Worm (Caenorhabditis elegans) whole organism, L1 larva: ENCODE measurements around the gene nex-4.
A peak's percentile ranks its signal among the peaks of the same experiment; 100 is the strongest.

Source experiments
- C04F5.9 ChIP-seq: sonication (generic microtip); optimal IDR thresholded peaks from 2 replicates; lab custom pipeline; 2016; ENCODE audit warnings: missing genetic modification characterization, missing compliant biosample characterization
- C16A3.4 ChIP-seq: fragments of 150-350 bp; optimal IDR thresholded peaks from 2 replicates; lab custom pipeline; 2014; ENCODE audit warnings: missing biosample characterization, missing genetic modification characterization
- alr-1 ChIP-seq: fragments of 200-800 bp; sonication (Bioruptor generic); optimal IDR thresholded peaks from 2 replicates; lab custom pipeline; 2018; ENCODE audit warnings: borderline replicate concordance, mild to moderate bottlenecking, missing genetic modification characterization, missing compliant biosample characterization
- aly-2 ChIP-seq: fragments of 150-350 bp; optimal IDR thresholded peaks from 2 replicates; lab custom pipeline; 2014; ENCODE audit warnings: missing biosample characterization, missing genetic modification characterization
- ama-1 ChIP-seq: fragments of 150-350 bp; optimal IDR thresholded peaks from 2 replicates; lab custom pipeline; 2014
- ceh-63 ChIP-seq: fragments of 200-800 bp; sonication (Bioruptor generic); optimal IDR thresholded peaks from 2 replicates; lab custom pipeline; 2018; ENCODE audit warnings: mild to moderate bottlenecking, missing genetic modification characterization, missing compliant biosample characterization
- ceh-8 ChIP-seq: fragments of 200-800 bp; sonication (Bioruptor generic); optimal IDR thresholded peaks from 2 replicates; lab custom pipeline; 2018; ENCODE audit warnings: mild to moderate bottlenecking, missing genetic modification characterization, moderate library complexity, missing compliant biosample characterization
- ceh-82 ChIP-seq, 3 experiments: fragments of 150-350 bp in 1 of 3; sonication (generic microtip) in 2 of 3; optimal IDR thresholded peaks; 2 replicates each; lab custom pipeline; 2014 to 2017; ENCODE audit warnings: missing biosample characterization in 3 of 3, missing genetic modification characterization in 3 of 3
- ces-1 ChIP-seq: fragments of 150-350 bp; optimal IDR thresholded peaks from 2 replicates; lab custom pipeline; 2014; ENCODE audit warnings: missing biosample characterization, missing genetic modification reagents, missing genetic modification characterization
- dpl-1 ChIP-seq, 3 experiments: fragments of 150-350 bp in 2 of 3; sonication (generic microtip) in 1 of 3; optimal IDR thresholded peaks; 2 replicates each; lab custom pipeline; 2014 to 2017; ENCODE audit warnings: missing biosample characterization in 3 of 3, missing genetic modification characterization in 3 of 3, missing genetic modification reagents in 3 of 3
- dsc-1 ChIP-seq: sonication (generic microtip); optimal IDR thresholded peaks from 2 replicates; lab custom pipeline; 2016; ENCODE audit warnings: mild to moderate bottlenecking, missing genetic modification characterization, missing compliant biosample characterization
- efl-1 ChIP-seq, 4 experiments: fragments of 150-350 bp; optimal IDR thresholded peaks in 3 of 4; peaks in 1 of 4; 1 replicate in 1 of 4; 2 replicates in 3 of 4; lab custom pipeline; 2014; ENCODE audit warnings: missing biosample characterization in 2 of 4, missing genetic modification characterization in 2 of 4, missing genetic modification reagents in 2 of 4
- egl-13 ChIP-seq: sonication (generic microtip); optimal IDR thresholded peaks from 2 replicates; lab custom pipeline; 2016; ENCODE audit warnings: missing genotype, missing genetic modification reagents, missing genetic modification characterization, missing compliant biosample characterization
- egl-27 ChIP-seq, 2 experiments: fragments of 150-350 bp in 1 of 2; sonication (generic microtip); optimal IDR thresholded peaks; 3 replicates each; lab custom pipeline; 2017 to 2018; ENCODE audit warnings: missing biosample characterization in 2 of 2, missing genetic modification characterization in 2 of 2, missing genetic modification reagents in 2 of 2
- elt-2 ChIP-seq: sonication (generic microtip); optimal IDR thresholded peaks from 2 replicates; lab custom pipeline; 2016; ENCODE audit warnings: missing genetic modification characterization, mild to moderate bottlenecking, inconsistent platforms, missing compliant biosample characterization, missing genetic modification reagents
- ets-5 ChIP-seq: fragments of 200-800 bp; sonication (Bioruptor generic); IDR thresholded peaks from 2 replicates; pipeline ENCODE4 v1.3.6; 2022; ENCODE audit warnings: missing genetic modification characterization, missing compliant biosample characterization
- fkh-10 ChIP-seq: sonication (generic microtip); optimal IDR thresholded peaks from 2 replicates; lab custom pipeline; 2017; ENCODE audit warnings: missing biosample characterization, missing genetic modification reagents, missing genetic modification characterization
- fkh-4 ChIP-seq: sonication (generic microtip); optimal IDR thresholded peaks from 2 replicates; lab custom pipeline; 2016; ENCODE audit warnings: missing compliant biosample characterization, missing genetic modification characterization, borderline replicate concordance
- fkh-8 ChIP-seq: sonication (generic microtip); optimal IDR thresholded peaks from 2 replicates; lab custom pipeline; 2016; ENCODE audit warnings: mild to moderate bottlenecking, missing genetic modification characterization, missing compliant biosample characterization
- fos-1 ChIP-seq: fragments of 150-350 bp; optimal IDR thresholded peaks from 2 replicates; lab custom pipeline; 2014; ENCODE audit warnings: missing biosample characterization, missing genetic modification characterization
- isw-1 ChIP-seq: fragments of 200-800 bp; sonication (Bioruptor generic); IDR thresholded peaks from 2 replicates; pipeline ENCODE4 v1.3.6; 2022; ENCODE audit warnings: missing genetic modification characterization, missing compliant biosample characterization
- jun-1 ChIP-seq: fragments of 150-350 bp; optimal IDR thresholded peaks from 2 replicates; lab custom pipeline; 2014; ENCODE audit warnings: missing biosample characterization, missing genetic modification reagents, missing genetic modification characterization
- lin-35 ChIP-seq, 2 experiments: fragments of 150-350 bp; optimal IDR thresholded peaks; 2 replicates each; lab custom pipeline; 2014; ENCODE audit warnings: missing biosample characterization in 2 of 2, missing genetic modification characterization in 2 of 2, missing genetic modification reagents in 2 of 2
- lin-39 ChIP-seq: fragments of 150-350 bp; optimal IDR thresholded peaks from 2 replicates; lab custom pipeline; 2014; ENCODE audit warnings: missing biosample characterization, missing genetic modification reagents, missing genetic modification characterization
- lsy-2 ChIP-seq, 2 experiments: fragments of 150-350 bp; optimal IDR thresholded peaks; 2 replicates each; lab custom pipeline; 2014; ENCODE audit warnings: missing biosample characterization in 2 of 2, missing genetic modification characterization in 2 of 2
- mef-2 ChIP-seq: fragments of 150-350 bp; optimal IDR thresholded peaks from 2 replicates; lab custom pipeline; 2014; ENCODE audit warnings: missing biosample characterization, missing genetic modification characterization
- nhr-11 ChIP-seq: fragments of 150-350 bp; optimal IDR thresholded peaks from 2 replicates; lab custom pipeline; 2014; ENCODE audit warnings: missing biosample characterization, missing genetic modification characterization
- nhr-20 ChIP-seq: sonication (generic microtip); optimal IDR thresholded peaks from 2 replicates; lab custom pipeline; 2016; ENCODE audit warnings: mild to moderate bottlenecking, missing genetic modification characterization, missing compliant biosample characterization
- nhr-47 ChIP-seq: sonication (generic microtip); optimal IDR thresholded peaks from 2 replicates; lab custom pipeline; 2016; ENCODE audit warnings: mild to moderate bottlenecking, missing genetic modification characterization, moderate library complexity, missing compliant biosample characterization
- nhr-77 ChIP-seq: fragments of 150-350 bp; optimal IDR thresholded peaks from 2 replicates; lab custom pipeline; 2014; ENCODE audit warnings: missing biosample characterization, missing genetic modification characterization
- nhr-84 ChIP-seq: sonication (generic microtip); optimal IDR thresholded peaks from 2 replicates; lab custom pipeline; 2017; ENCODE audit warnings: missing biosample characterization, missing genetic modification characterization
- nhr-85 ChIP-seq: sonication (generic microtip); peaks from one replicate; lab custom pipeline; 2016; ENCODE audit warnings: missing genetic modification characterization, inconsistent platforms, missing compliant biosample characterization
- nhr-90 ChIP-seq: sonication (generic microtip); optimal IDR thresholded peaks from 2 replicates; lab custom pipeline; 2016; ENCODE audit warnings: mild to moderate bottlenecking, missing genetic modification characterization, missing compliant biosample characterization; ENCODE audit not compliant: poor library complexity
- pax-3 ChIP-seq: fragments of 200-800 bp; sonication (Bioruptor generic); optimal IDR thresholded peaks from 2 replicates; lab custom pipeline; 2018; ENCODE audit warnings: mild to moderate bottlenecking, missing genetic modification characterization, moderate library complexity, missing compliant biosample characterization
- pqm-1 ChIP-seq: sonication (generic microtip); optimal IDR thresholded peaks from 3 replicates; lab custom pipeline; 2017; ENCODE audit warnings: missing biosample characterization, missing genetic modification characterization
- rnt-1 ChIP-seq: sonication (generic microtip); optimal IDR thresholded peaks from 2 replicates; lab custom pipeline; 2016; ENCODE audit warnings: mild to moderate bottlenecking, missing genetic modification characterization, moderate library complexity, missing compliant biosample characterization
- skn-1 ChIP-seq: fragments of 150-350 bp; optimal IDR thresholded peaks from 2 replicates; lab custom pipeline; 2014; ENCODE audit warnings: missing biosample characterization, missing genetic modification characterization
- snu-23 ChIP-seq: sonication (generic microtip); optimal IDR thresholded peaks from 2 replicates; lab custom pipeline; 2016; ENCODE audit warnings: missing genetic modification characterization, missing compliant biosample characterization
- sptf-1 ChIP-seq: fragments of 150-350 bp; optimal IDR thresholded peaks from 2 replicates; lab custom pipeline; 2014; ENCODE audit warnings: missing biosample characterization, missing genetic modification characterization
- tbx-2 ChIP-seq: sonication (generic microtip); optimal IDR thresholded peaks from 2 replicates; lab custom pipeline; 2016; ENCODE audit warnings: missing genetic modification characterization, missing compliant biosample characterization
- tlp-1 ChIP-seq: fragments of 150-350 bp; optimal IDR thresholded peaks from 2 replicates; lab custom pipeline; 2014; ENCODE audit warnings: missing biosample characterization, missing genetic modification characterization
- unc-130 ChIP-seq: fragments of 150-350 bp; optimal IDR thresholded peaks from 2 replicates; lab custom pipeline; 2017; ENCODE audit warnings: missing biosample characterization, missing genetic modification characterization, inconsistent platforms
- unc-62 ChIP-seq: fragments of 150-350 bp; optimal IDR thresholded peaks from 2 replicates; lab custom pipeline; 2014; ENCODE audit warnings: missing biosample characterization, missing genetic modification reagents, missing genetic modification characterization
- unc-86 ChIP-seq: sonication (generic microtip); optimal IDR thresholded peaks from 2 replicates; lab custom pipeline; 2016; ENCODE audit warnings: missing genetic modification characterization, missing compliant biosample characterization
- zag-1 ChIP-seq: fragments of 150-350 bp; optimal IDR thresholded peaks from 2 replicates; lab custom pipeline; 2014; ENCODE audit warnings: missing biosample characterization, missing genetic modification characterization

The nex-4 gene

DNA sequence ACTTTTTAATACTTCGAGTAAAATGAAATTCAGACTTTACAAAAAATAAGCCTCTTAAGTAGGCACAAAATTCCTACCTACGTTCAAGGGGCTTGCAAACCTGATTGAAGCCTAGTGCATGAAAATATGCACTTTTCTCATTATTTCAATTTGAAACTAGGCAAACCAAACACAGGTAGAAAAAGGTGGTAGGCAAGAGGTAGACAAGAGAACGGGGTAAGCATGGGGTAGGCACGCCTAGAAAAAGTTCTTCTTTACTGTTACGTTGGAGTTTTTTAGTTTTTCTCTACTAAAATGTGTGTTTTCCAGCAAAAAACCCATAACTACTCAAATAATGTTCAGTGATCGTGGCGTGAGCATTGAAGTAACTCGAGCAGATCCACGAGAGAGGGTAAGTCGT lies at the start of gene nex-4:
nex-4 (plus strand) TSS at position 301 of the 400 bp plus-strand sequence.
- TF ChIP-seq pqm-1 (tag; lab: Kevin White, UChicago) (no peak), nhr-77 (tag; lab: Kevin White, UChicago) (no peak), dpl-1 (GFP tag; optimal IDR thresholded peaks at IDR 0.05; lab: Kevin White, UChicago) (no peak), egl-27 (tag; optimal IDR thresholded peaks at IDR 0.05; lab: Kevin White, UChicago) (no peak), fkh-10 (GFP tag; lab: Kevin White, UChicago) (no peak), pax-3 (tag; lab: Kevin White, UChicago) (no peak), skn-1 (no peak), tlp-1 (tag; lab: Kevin White, UChicago) (no peak), egl-13 (no peak), ama-1 (lab: Kevin White, UChicago) (no peak), ces-1 (GFP tag; lab: Kevin White, UChicago) (no peak), rnt-1 (tag; lab: Kevin White, UChicago) (no peak), jun-1 (tag; lab: Kevin White, UChicago) (no peak), nhr-85 (tag; lab: Kevin White, UChicago) (no peak)

DNA sequence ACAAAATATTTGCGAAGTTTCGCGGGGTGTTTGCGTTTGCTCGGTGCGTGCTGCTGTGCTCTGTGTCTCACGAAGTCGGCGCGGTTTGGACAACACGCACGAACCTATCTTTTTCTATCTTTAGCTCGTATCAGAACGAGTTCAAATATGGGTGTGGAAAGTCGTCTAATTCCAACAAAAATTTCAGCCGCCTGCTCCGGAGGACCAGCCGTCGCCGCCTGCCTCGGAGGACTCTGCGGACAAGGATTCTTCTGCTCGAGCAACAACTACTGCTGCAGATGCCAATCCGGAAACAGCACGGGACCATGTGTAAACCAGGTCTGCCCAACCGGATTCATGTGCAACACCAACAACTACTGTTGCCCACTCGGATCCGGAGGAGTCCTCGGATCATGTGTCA lies 49.3 kb upstream of the nex-4 start:
- TF ChIP-seq efl-1 (optimal IDR thresholded peaks at IDR 0.05; lab: Kevin White, UChicago) (no peak), efl-1 (GFP tag; optimal IDR thresholded peaks at IDR 0.05 in 1 of 2; lab: Kevin White, UChicago) (peak in 1 of 2 experiments; percentile 87), alr-1 (tag; lab: Kevin White, UChicago) (no peak), lsy-2 (tag; optimal IDR thresholded peaks at IDR 0.05; lab: Kevin White, UChicago) (no peak), lin-35 (GFP tag; optimal IDR thresholded peaks at IDR 0.05; lab: Kevin White, UChicago) (no peak), nhr-84 (tag; lab: Kevin White, UChicago) (no peak)

DNA sequence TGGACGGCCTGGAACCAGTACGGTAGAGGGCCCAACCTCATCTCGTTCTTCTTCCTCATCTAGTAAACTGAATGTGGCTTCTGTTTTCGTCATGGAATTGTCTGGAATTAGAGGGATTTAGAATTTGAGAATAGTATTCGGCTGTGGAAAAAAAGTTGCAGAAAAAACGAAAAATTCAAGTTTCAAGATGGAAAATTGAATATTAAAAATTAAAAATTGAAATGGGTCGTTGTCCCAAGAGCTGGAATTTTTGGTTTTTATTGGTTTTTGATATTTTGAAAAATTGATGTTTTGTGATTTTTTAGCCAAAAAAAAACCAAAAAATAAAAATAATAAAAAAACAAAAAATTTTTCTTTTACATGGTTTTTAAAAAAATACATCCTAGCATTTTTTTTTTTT lies 45.4 kb upstream of the nex-4 start, which contains the start of gene R02F11.3:
R02F11.3 (minus strand) TSS at position 101 of the 400 bp plus-strand sequence.
- TF ChIP-seq efl-1 (optimal IDR thresholded peaks at IDR 0.05; lab: Kevin White, UChicago), result no peak
- peak in 1 of 2 experiments; percentile 23 for TF ChIP-seq efl-1 (GFP tag; optimal IDR thresholded peaks at IDR 0.05 in 1 of 2; lab: Kevin White, UChicago)
- no peak for TF ChIP-seq unc-62 (GFP tag; lab: Kevin White, UChicago)

DNA sequence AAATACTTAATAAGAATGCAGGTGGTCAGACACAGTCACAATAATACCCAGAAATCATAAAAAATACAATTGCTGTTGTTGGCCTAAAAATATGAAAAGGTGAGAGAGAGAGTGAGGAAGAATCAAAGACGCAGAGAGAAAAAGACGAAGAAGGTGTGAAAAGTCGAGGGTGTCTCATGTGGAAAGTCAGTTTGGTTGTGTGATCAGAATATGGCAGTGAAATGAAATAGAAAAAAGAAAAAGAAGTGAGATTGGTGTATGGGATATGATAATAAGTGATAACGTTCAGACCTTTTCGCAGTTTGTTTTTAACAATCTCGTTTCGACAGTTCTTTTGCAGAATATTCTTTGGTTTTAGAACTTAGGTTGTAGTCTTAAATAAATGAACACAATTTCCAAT lies 44.4 kb upstream of the nex-4 start:
- peak; percentile 77 for TF ChIP-seq nhr-85 (tag; lab: Kevin White, UChicago)
- TF ChIP-seq aly-2 (tag; lab: Kevin White, UChicago), result no peak
- TF ChIP-seq mef-2 (tag; lab: Kevin White, UChicago), result no peak
- TF ChIP-seq lin-35 (GFP tag; optimal IDR thresholded peaks at IDR 0.05; lab: Kevin White, UChicago), result peak in 1 of 2 experiments; percentile 6
- TF ChIP-seq nhr-11, result no peak
- TF ChIP-seq egl-27 (tag; optimal IDR thresholded peaks at IDR 0.05; lab: Kevin White, UChicago), result no peak
- no peak for TF ChIP-seq unc-130 (tag; lab: Kevin White, UChicago)
- no peak for TF ChIP-seq zag-1
- TF ChIP-seq ces-1 (GFP tag; lab: Kevin White, UChicago), result no peak
- no peak for TF ChIP-seq lin-39
- TF ChIP-seq dsc-1, result no peak
- TF ChIP-seq ceh-8, result no peak
- TF ChIP-seq egl-13, result no peak
- no peak for TF ChIP-seq sptf-1 (tag; lab: Kevin White, UChicago)
- no peak for TF ChIP-seq lsy-2 (tag; optimal IDR thresholded peaks at IDR 0.05; lab: Kevin White, UChicago)
- TF ChIP-seq tbx-2 (tag; lab: Kevin White, UChicago), result no peak
- peak; percentile 29 for TF ChIP-seq fkh-8 (tag; lab: Kevin White, UChicago)
- no peak for TF ChIP-seq C16A3.4 (tag; lab: Kevin White, UChicago)
- TF ChIP-seq dpl-1 (GFP tag; optimal IDR thresholded peaks at IDR 0.05; lab: Kevin White, UChicago), result no peak
- no peak for TF ChIP-seq ceh-82 (tag; optimal IDR thresholded peaks at IDR 0.05; lab: Kevin White, UChicago)
- no peak for TF ChIP-seq ets-5 (GFP tag; lab: Robert Waterston, UW)
- no peak for TF ChIP-seq fkh-10 (GFP tag; lab: Kevin White, UChicago)
- TF ChIP-seq fos-1 (tag; lab: Kevin White, UChicago), result no peak
- no peak for TF ChIP-seq ama-1 (lab: Kevin White, UChicago)
- TF ChIP-seq unc-86 (tag; lab: Kevin White, UChicago), result no peak
- no peak for TF ChIP-seq ceh-63 (GFP tag; lab: Kevin White, UChicago)
- TF ChIP-seq snu-23 (GFP tag; lab: Kevin White, UChicago), result peak; percentile 42
- no peak for TF ChIP-seq nhr-77 (tag; lab: Kevin White, UChicago)
- TF ChIP-seq C04F5.9 (tag; lab: Kevin White, UChicago), result no peak
- TF ChIP-seq nhr-90 (tag; lab: Kevin White, UChicago), result no peak
- TF ChIP-seq nhr-47 (tag; lab: Kevin White, UChicago), result no peak
- TF ChIP-seq elt-2, result no peak
- TF ChIP-seq fkh-4 (tag; lab: Kevin White, UChicago), result no peak
- TF ChIP-seq isw-1 (GFP tag; lab: Robert Waterston, UW), result no peak
- TF ChIP-seq nhr-20, result peak; percentile 23
